Fruit fly (Drosophila melanogaster): ENCODE results near the gene CG32751.

DNA sequence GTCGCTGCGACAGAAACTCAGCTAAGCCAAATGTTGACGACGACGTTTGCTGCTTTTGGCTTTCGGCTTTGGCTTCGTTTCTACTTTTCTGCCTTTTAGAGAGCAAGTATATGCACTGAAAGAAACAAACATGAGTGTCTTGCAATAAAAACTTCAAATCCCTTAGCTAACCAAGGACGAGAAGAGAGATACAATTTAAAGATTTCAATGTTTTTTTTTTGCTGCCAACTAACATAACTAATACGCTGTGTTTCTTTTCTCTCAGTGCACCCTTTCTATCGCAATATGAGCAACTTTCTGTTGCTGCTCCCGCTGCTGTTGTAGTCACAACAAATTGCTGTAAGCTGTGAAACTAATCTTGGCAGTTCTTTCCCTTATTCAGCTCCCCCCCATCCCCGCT lies 19.0 kb downstream of the CG32751 start:
- TF ChIP-seq Hr39 (GFP tag; optimal IDR thresholded peaks at IDR 0.05) (peak; percentile 4), CG8319 (GFP tag; optimal IDR thresholded peaks at IDR 0.05) (no peak), Hr4 (GFP tag; optimal IDR thresholded peaks at IDR 0.05) (peak; percentile 34), spab (GFP tag; optimal IDR thresholded peaks at IDR 0.05) (no peak), Ets21C (GFP tag; optimal IDR thresholded peaks at IDR 0.05) (no peak), Eip75B (GFP tag; optimal IDR thresholded peaks at IDR 0.05) (no peak)
